Worm (Caenorhabditis elegans) whole organism, late embryonic: ENCODE data around the gene cwf-19L1.

Experiments
- C08G9.2 ChIP-seq: sonication (generic microtip); optimal IDR thresholded peaks from 2 replicates; lab custom pipeline; 2016; ENCODE audit warnings: mild to moderate bottlenecking, missing genetic modification characterization, moderate library complexity, missing compliant biosample characterization
- ahr-1 ChIP-seq: sonication (generic microtip); optimal IDR thresholded peaks from 2 replicates; lab custom pipeline; 2016; ENCODE audit warnings: missing genetic modification characterization, missing compliant biosample characterization
- ama-1 ChIP-seq: fragments of 150-350 bp; optimal IDR thresholded peaks from 2 replicates; lab custom pipeline; 2014
- ceh-18 ChIP-seq: sonication (generic microtip); optimal IDR thresholded peaks from 2 replicates; lab custom pipeline; 2016; ENCODE audit warnings: missing genetic modification characterization, missing compliant biosample characterization
- ceh-24 ChIP-seq: sonication (generic microtip); optimal IDR thresholded peaks from 2 replicates; lab custom pipeline; 2016; ENCODE audit warnings: mild to moderate bottlenecking, missing genetic modification characterization, missing compliant biosample characterization
- ceh-34 ChIP-seq: sonication (generic microtip); optimal IDR thresholded peaks from 2 replicates; lab custom pipeline; 2016; ENCODE audit warnings: mild to moderate bottlenecking, missing genetic modification characterization, missing compliant biosample characterization
- ceh-48 ChIP-seq: sonication (generic microtip); optimal IDR thresholded peaks from 2 replicates; lab custom pipeline; 2016; ENCODE audit warnings: missing genetic modification characterization, inconsistent platforms, missing compliant biosample characterization
- dve-1 ChIP-seq: sonication (generic microtip); optimal IDR thresholded peaks from 2 replicates; lab custom pipeline; 2017; ENCODE audit warnings: antibody characterized with exemption, mild to moderate bottlenecking, missing genetic modification characterization, missing compliant biosample characterization
- hlh-30 ChIP-seq: sonication (generic microtip); optimal IDR thresholded peaks from 2 replicates; lab custom pipeline; 2017; ENCODE audit warnings: antibody characterized with exemption, missing genetic modification characterization, missing compliant biosample characterization; ENCODE audit not compliant: insufficient read depth
- hlh-6 ChIP-seq: sonication (generic microtip); optimal IDR thresholded peaks from 2 replicates; lab custom pipeline; 2016; ENCODE audit warnings: missing genotype, missing genetic modification characterization, missing compliant biosample characterization
- hlh-8 ChIP-seq: sonication (generic microtip); optimal IDR thresholded peaks from 2 replicates; lab custom pipeline; 2016; ENCODE audit warnings: missing genotype, missing genetic modification characterization, missing compliant biosample characterization
- mec-3 ChIP-seq: sonication (generic microtip); optimal IDR thresholded peaks from 2 replicates; lab custom pipeline; 2016; ENCODE audit warnings: borderline replicate concordance, missing genetic modification characterization, missing compliant biosample characterization
- nhr-11 ChIP-seq: fragments of 150-350 bp; optimal IDR thresholded peaks from 2 replicates; lab custom pipeline; 2014; ENCODE audit warnings: missing biosample characterization, missing genetic modification characterization
- nhr-232 ChIP-seq: sonication (generic microtip); optimal IDR thresholded peaks from 2 replicates; lab custom pipeline; 2016; ENCODE audit warnings: missing genetic modification characterization, missing compliant biosample characterization
- npax-4 ChIP-seq: sonication (generic microtip); optimal IDR thresholded peaks from 2 replicates; lab custom pipeline; 2016; ENCODE audit warnings: missing genetic modification characterization, missing compliant biosample characterization
- odd-2 ChIP-seq: sonication (generic microtip); optimal IDR thresholded peaks from 2 replicates; lab custom pipeline; 2017; ENCODE audit warnings: antibody characterized with exemption, mild to moderate bottlenecking, missing genetic modification characterization, missing compliant biosample characterization
- pat-9 ChIP-seq: fragments of 200-800 bp; sonication (Bioruptor generic); optimal IDR thresholded peaks from 2 replicates; lab custom pipeline; 2018; ENCODE audit warnings: mild to moderate bottlenecking, missing genetic modification characterization, moderate library complexity, missing compliant biosample characterization
- pha-2 ChIP-seq: sonication (generic microtip); optimal IDR thresholded peaks from 2 replicates; lab custom pipeline; 2017; ENCODE audit warnings: mild to moderate bottlenecking, missing genetic modification characterization, missing compliant biosample characterization
- pqm-1 ChIP-seq: sonication (generic microtip); optimal IDR thresholded peaks from 2 replicates; lab custom pipeline; 2016; ENCODE audit warnings: missing genetic modification characterization, missing compliant biosample characterization
- sox-4 ChIP-seq: sonication (generic microtip); optimal IDR thresholded peaks from 2 replicates; lab custom pipeline; 2017; ENCODE audit warnings: mild to moderate bottlenecking, missing genetic modification characterization, inconsistent platforms, missing compliant biosample characterization
- ttx-3 ChIP-seq: sonication (generic microtip); optimal IDR thresholded peaks from 2 replicates; lab custom pipeline; 2016; ENCODE audit warnings: missing genetic modification reagents, missing genetic modification characterization, missing compliant biosample characterization
- unc-42 ChIP-seq: sonication (generic microtip); optimal IDR thresholded peaks from 2 replicates; lab custom pipeline; 2016; ENCODE audit warnings: missing genotype, missing genetic modification characterization, missing compliant biosample characterization
- unc-86 ChIP-seq: sonication (generic microtip); optimal IDR thresholded peaks from 2 replicates; lab custom pipeline; 2016; ENCODE audit warnings: missing genetic modification characterization, missing compliant biosample characterization
- ztf-16 ChIP-seq: sonication (generic microtip); optimal IDR thresholded peaks from 2 replicates; lab custom pipeline; 2017; ENCODE audit warnings: missing genetic modification characterization, missing compliant biosample characterization

The cwf-19L1 gene

ce11 chrV:6121659-6122058, 14.0 kb downstream of the cwf-19L1 start:
- no peak for TF ChIP-seq nhr-11 (tag; lab: Kevin White, UChicago)
- no peak for TF ChIP-seq ceh-34 (tag; lab: Kevin White, UChicago)
- no peak for TF ChIP-seq ttx-3 (tag; lab: Kevin White, UChicago)
- no peak for TF ChIP-seq ahr-1 (tag; lab: Kevin White, UChicago)

ce11 chrV:6128355-6128754, 20.7 kb downstream of the cwf-19L1 start:
- TF ChIP-seq unc-42 (tag; lab: Kevin White, UChicago) = no peak
- TF ChIP-seq mec-3 (tag; lab: Kevin White, UChicago) = no peak
- TF ChIP-seq sox-4 = no peak
- TF ChIP-seq pha-2 (tag; lab: Kevin White, UChicago) = no peak
- no peak for TF ChIP-seq ceh-18
- TF ChIP-seq C08G9.2 (tag; lab: Kevin White, UChicago) = no peak
- no peak for TF ChIP-seq hlh-6 (tag; lab: Kevin White, UChicago)

ce11 chrV:6131100-6131499, 23.5 kb downstream of the cwf-19L1 start, which contains the start of gene exp-2:
TSS of gene exp-2 (plus strand) at chrV:6131400.
- no peak for TF ChIP-seq ceh-24
- no peak for TF ChIP-seq ceh-34 (tag; lab: Kevin White, UChicago)
- TF ChIP-seq nhr-11 (tag; lab: Kevin White, UChicago) = no peak
- TF ChIP-seq pqm-1 (tag; lab: Kevin White, UChicago) = no peak
- TF ChIP-seq, all 69 proteins: peak for 0

- TF ChIP-seq hlh-8 (tag; lab: Kevin White, UChicago) (no peak), nhr-232 (tag; lab: Kevin White, UChicago) (no peak), unc-86 (no peak), ama-1 (lab: Kevin White, UChicago) (no peak), hlh-30 (no peak), pat-9 (tag; lab: Kevin White, UChicago) (no peak), npax-4 (tag; lab: Kevin White, UChicago) (no peak), odd-2 (tag; lab: Kevin White, UChicago) (no peak), dve-1 (tag; lab: Kevin White, UChicago) (no peak)
Observed at ce11 chrV:6135428-6135827, 27.8 kb downstream of the cwf-19L1 start.

- TF ChIP-seq odd-2 (tag; lab: Kevin White, UChicago) = no peak
- TF ChIP-seq nhr-232 (tag; lab: Kevin White, UChicago) = no peak
- no peak for TF ChIP-seq ztf-16 (tag; lab: Kevin White, UChicago)
- no peak for TF ChIP-seq ceh-48 (tag; lab: Kevin White, UChicago)
Observed at ce11 chrV:6138167-6138566, 30.5 kb downstream of the cwf-19L1 start.
